Fruit fly (Drosophila melanogaster) whole organism, pupa: Measurements from ENCODE around the gene CG32428.

Experiments used
- CG10348 ChIP-seq: fragments of 200-800 bp; sonication (Bioruptor generic); IDR thresholded peaks from 2 replicates; pipeline ENCODE4 v1.3.6; 2022; ENCODE audit warnings: missing biosample characterization, missing genetic modification characterization
- CG12605 ChIP-seq: fragments of 200-800 bp; sonication (Bioruptor generic); IDR thresholded peaks from 2 replicates; pipeline ENCODE4 v1.3.6; 2022; ENCODE audit warnings: missing biosample characterization, missing genetic modification characterization
- CG13204 ChIP-seq: fragments of 200-800 bp; sonication (Bioruptor generic); optimal IDR thresholded peaks from 2 replicates; lab custom pipeline; 2018; ENCODE audit warnings: missing biosample characterization, mild to moderate bottlenecking, missing genetic modification characterization, moderate library complexity
- CG14655 ChIP-seq: fragments of 200-800 bp; sonication (Bioruptor generic); optimal IDR thresholded peaks from 3 replicates; lab custom pipeline; 2017; ENCODE audit warnings: mild to moderate bottlenecking, missing biosample characterization, missing genetic modification reagents, missing genetic modification characterization
- CG15710 ChIP-seq: fragments of 200-800 bp; sonication (Bioruptor generic); optimal IDR thresholded peaks from 2 replicates; lab custom pipeline; 2018; ENCODE audit warnings: missing biosample characterization, mild to moderate bottlenecking, missing genetic modification characterization, moderate library complexity
- CG17806 ChIP-seq: fragments of 200-800 bp; sonication (Bioruptor generic); optimal IDR thresholded peaks from 2 replicates; lab custom pipeline; 2018; ENCODE audit warnings: missing biosample characterization, mild to moderate bottlenecking, missing genetic modification characterization, moderate library complexity
- CG32121 ChIP-seq: fragments of 200-800 bp; sonication (Bioruptor generic); IDR thresholded peaks from 2 replicates; pipeline ENCODE4 v1.3.6; 2022; ENCODE audit warnings: missing biosample characterization, missing genetic modification characterization
- CG34367 ChIP-seq: fragments of 200-800 bp; sonication (Bioruptor generic); optimal IDR thresholded peaks from 2 replicates; lab custom pipeline; 2018; ENCODE audit warnings: missing biosample characterization, mild to moderate bottlenecking, missing genetic modification characterization
- CG4496 ChIP-seq: fragments of 200-800 bp; sonication (Bioruptor generic); IDR thresholded peaks from 3 replicates; pipeline ENCODE4 v1.3.6; 2022; ENCODE audit warnings: missing biosample characterization, missing genetic modification characterization
- CG8159 ChIP-seq: fragments of 200-800 bp; sonication (Bioruptor generic); optimal IDR thresholded peaks from 3 replicates; lab custom pipeline; 2018; ENCODE audit warnings: missing biosample characterization, mild to moderate bottlenecking, missing genetic modification characterization, moderate library complexity
- CG8301 ChIP-seq: fragments of 200-800 bp; sonication (Bioruptor generic); optimal IDR thresholded peaks from 2 replicates; lab custom pipeline; 2018; ENCODE audit warnings: missing biosample characterization, mild to moderate bottlenecking, missing genetic modification characterization
- CG9948 ChIP-seq: fragments of 200-800 bp; sonication (Bioruptor generic); optimal IDR thresholded peaks from 2 replicates; lab custom pipeline; 2018; ENCODE audit warnings: missing biosample characterization, mild to moderate bottlenecking, missing genetic modification characterization, moderate library complexity
- D1 ChIP-seq: fragments of 200-800 bp; sonication (Bioruptor generic); optimal IDR thresholded peaks from 2 replicates; lab custom pipeline; 2018; ENCODE audit warnings: missing biosample characterization, mild to moderate bottlenecking, missing genetic modification characterization, moderate library complexity
- EcR ChIP-seq: fragments of 200-800 bp; sonication (Bioruptor generic); optimal IDR thresholded peaks from 3 replicates; lab custom pipeline; 2019; ENCODE audit warnings: missing biosample characterization, missing genetic modification characterization, mild to moderate bottlenecking, moderate library complexity, missing genetic modification reagents
- Ets98B ChIP-seq: fragments of 200-800 bp; sonication (Bioruptor generic); IDR thresholded peaks from 2 replicates; pipeline ENCODE4 v1.3.6; 2022; ENCODE audit warnings: missing biosample characterization, missing genetic modification characterization
- Pif1A ChIP-seq: fragments of 200-800 bp; sonication (Bioruptor generic); optimal IDR thresholded peaks from 3 replicates; lab custom pipeline; 2016; ENCODE audit warnings: missing biosample characterization, missing genetic modification characterization
- Pif1B ChIP-seq: fragments of 200-800 bp; sonication (Bioruptor generic); optimal IDR thresholded peaks from 3 replicates; lab custom pipeline; 2016; ENCODE audit warnings: missing biosample characterization, missing genetic modification characterization
- Snoo ChIP-seq: fragments of 200-800 bp; sonication (Bioruptor generic); optimal IDR thresholded peaks from 3 replicates; lab custom pipeline; 2017; ENCODE audit warnings: missing biosample characterization, mild to moderate bottlenecking, missing genetic modification characterization, inconsistent platforms
- fd96Ca ChIP-seq: fragments of 200-800 bp; sonication (Bioruptor generic); IDR thresholded peaks from 3 replicates; pipeline ENCODE4 v1.3.6; 2022; ENCODE audit warnings: missing biosample characterization, missing genetic modification characterization
- gl ChIP-seq: fragments of 200-800 bp; sonication (Bioruptor generic); optimal IDR thresholded peaks from 2 replicates; lab custom pipeline; 2018; ENCODE audit warnings: missing biosample characterization, mild to moderate bottlenecking, missing genetic modification characterization
- rn ChIP-seq: fragments of 200-800 bp; sonication (Bioruptor generic); IDR thresholded peaks from 2 replicates; pipeline ENCODE4 v1.3.6; 2022; ENCODE audit warnings: missing biosample characterization, missing genetic modification characterization

CG32428 gene

DNA sequence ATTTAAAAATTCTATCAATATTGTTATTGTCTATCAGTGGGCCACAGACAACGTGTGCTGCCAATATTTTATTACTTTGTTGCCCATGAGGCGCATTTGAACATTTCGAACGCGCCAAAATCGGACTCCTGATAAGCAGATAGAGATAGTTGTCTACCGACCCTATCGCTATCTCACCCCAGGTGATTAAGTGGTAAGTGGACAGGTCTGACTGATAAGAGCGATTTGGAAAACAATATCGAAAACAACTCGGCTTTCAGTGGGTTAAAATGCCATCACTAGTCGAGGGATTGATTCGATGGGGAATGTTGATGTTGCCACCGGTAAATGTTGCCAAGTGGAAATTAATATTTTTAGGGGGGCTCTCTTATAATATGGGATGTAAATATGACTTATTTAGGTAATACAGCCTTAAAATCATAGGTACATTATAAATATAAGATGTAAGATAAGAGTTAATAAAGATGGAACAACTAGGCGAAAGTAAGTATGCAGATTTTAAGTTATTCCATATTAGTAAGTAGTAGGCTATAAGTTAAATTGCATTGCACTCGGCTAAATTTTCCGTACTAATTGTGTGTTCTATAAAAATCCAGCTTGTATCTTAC lies 18.1 kb upstream of the CG32428 start, which contains the start of gene ND-39:
ND-39 (plus strand) TSS at position 558 of the 608 bp plus-strand sequence.
- TF ChIP-seq rn (GFP tag; lab: Robert Waterston, UW) = no peak

DNA sequence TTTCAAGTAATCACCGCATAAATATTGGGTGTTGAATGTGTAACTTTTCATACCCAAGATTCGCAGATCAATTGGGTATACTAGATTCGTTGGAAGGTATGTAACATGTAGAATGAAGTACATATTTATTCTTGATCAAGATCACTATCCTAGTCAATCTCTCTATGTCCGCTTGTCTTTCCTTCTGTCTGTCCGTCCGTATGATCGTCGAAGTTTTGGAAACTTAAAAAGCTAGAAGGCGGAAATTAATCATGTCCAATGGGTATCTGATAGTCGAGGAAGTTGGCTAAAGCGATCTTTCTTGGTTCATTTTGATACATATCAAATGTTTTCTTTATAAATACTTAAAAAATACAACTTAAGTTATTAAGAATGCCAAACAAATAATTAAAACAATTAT lies 14.1 kb upstream of the CG32428 start:
- no peak for TF ChIP-seq CG10348 (GFP tag; lab: Robert Waterston, UW)
- no peak for TF ChIP-seq CG4496
- TF ChIP-seq Pif1A (GFP tag; lab: Kevin White, UChicago) = no peak
- no peak for TF ChIP-seq CG34367
- no peak for TF ChIP-seq D1 (tag; lab: Kevin White, UChicago)
- TF ChIP-seq CG32121 (GFP tag; lab: Robert Waterston, UW) = no peak
- no peak for TF ChIP-seq EcR (GFP tag; lab: Kevin White, UChicago)
- TF ChIP-seq Snoo (tag; lab: Kevin White, UChicago) = no peak
- no peak for TF ChIP-seq CG13204 (GFP tag; lab: Kevin White, UChicago)

DNA sequence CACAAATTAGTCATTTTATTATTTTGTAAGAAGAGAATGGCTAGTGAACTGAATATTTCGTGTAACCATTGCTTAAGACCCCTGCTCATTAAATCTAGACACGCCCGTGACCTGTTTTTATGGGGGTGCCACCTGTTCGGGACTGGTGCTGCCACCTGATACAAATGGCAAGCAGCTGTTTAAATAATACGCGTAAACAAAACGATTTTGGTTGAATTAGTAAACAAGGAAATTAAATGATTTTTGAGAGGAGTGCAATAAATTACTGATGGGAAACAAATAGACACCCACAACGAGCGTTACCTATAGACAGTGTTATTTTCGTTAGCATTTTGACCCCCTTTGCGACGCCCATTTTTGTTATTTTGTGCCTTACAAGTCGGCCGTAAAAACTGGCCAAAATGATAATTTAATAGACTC lies 1.3 kb upstream of the CG32428 start:
- TF ChIP-seq fd96Ca (no peak), Ets98B (GFP tag; lab: Robert Waterston, UW) (no peak), D1 (tag; lab: Kevin White, UChicago) (peak; percentile 75), CG9948 (peak; percentile 64), gl (tag; lab: Kevin White, UChicago) (peak; percentile 47), CG8159 (tag; lab: Kevin White, UChicago) (peak; percentile 80), CG14655 (GFP tag; lab: Kevin White, UChicago) (peak; percentile 83), CG12605 (GFP tag; lab: Robert Waterston, UW) (no peak), CG4496 (no peak), CG32121 (GFP tag; lab: Robert Waterston, UW) (no peak), CG34367 (peak; percentile 59), EcR (GFP tag; lab: Kevin White, UChicago) (no peak), Pif1B (GFP tag; lab: Kevin White, UChicago) (peak; percentile 83), rn (GFP tag; lab: Robert Waterston, UW) (no peak), CG17806 (tag; lab: Kevin White, UChicago) (peak; percentile 84), CG8301 (tag; lab: Kevin White, UChicago) (peak; percentile 81), CG15710 (tag; lab: Kevin White, UChicago) (peak; percentile 73), Pif1A (GFP tag; lab: Kevin White, UChicago) (peak; percentile 90), CG13204 (GFP tag; lab: Kevin White, UChicago) (no peak), Snoo (tag; lab: Kevin White, UChicago) (peak; percentile 83), CG10348 (GFP tag; lab: Robert Waterston, UW) (no peak)
- TF ChIP-seq, all 21 proteins: peak for 12

DNA sequence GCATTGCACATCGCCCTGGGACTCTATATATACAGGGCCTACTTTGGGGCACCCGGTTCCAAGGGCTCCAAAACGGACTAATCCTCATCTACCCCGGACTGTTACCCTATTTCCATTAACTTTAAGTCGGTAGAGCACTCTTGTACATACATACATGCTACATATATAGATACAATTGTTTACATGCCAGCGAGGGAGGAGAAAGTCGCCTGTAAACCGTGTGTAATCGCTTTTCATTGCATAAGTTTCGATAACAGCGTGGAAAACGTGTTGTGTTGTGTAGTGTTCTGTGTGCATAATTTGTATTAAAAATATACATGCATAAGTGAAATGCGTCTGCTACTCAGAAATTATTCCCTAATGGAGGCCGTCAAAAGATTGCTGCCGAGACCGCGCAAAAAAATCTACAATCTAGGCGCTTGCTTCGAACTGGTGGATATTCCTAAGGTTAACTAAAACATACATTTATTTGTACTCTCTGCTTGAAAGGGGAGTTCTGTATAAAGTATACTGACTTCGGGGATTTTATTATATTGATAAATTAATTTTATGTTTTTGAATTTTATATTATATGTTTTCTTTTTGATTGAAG lies 770 bp upstream of the CG32428 start, which contains the start of gene isoQC:
isoQC (plus strand) TSS at position 270 of the 592 bp plus-strand sequence.
- TF ChIP-seq CG14655 (GFP tag; lab: Kevin White, UChicago) (no peak), CG12605 (GFP tag; lab: Robert Waterston, UW) (no peak), CG15710 (tag; lab: Kevin White, UChicago) (no peak), CG13204 (GFP tag; lab: Kevin White, UChicago) (no peak), CG8301 (tag; lab: Kevin White, UChicago) (no peak), gl (tag; lab: Kevin White, UChicago) (no peak), Pif1B (GFP tag; lab: Kevin White, UChicago) (no peak), D1 (tag; lab: Kevin White, UChicago) (no peak), fd96Ca (no peak), CG4496 (no peak), CG10348 (GFP tag; lab: Robert Waterston, UW) (no peak), CG9948 (no peak), Ets98B (GFP tag; lab: Robert Waterston, UW) (no peak), CG17806 (tag; lab: Kevin White, UChicago) (no peak), CG32121 (GFP tag; lab: Robert Waterston, UW) (no peak), CG34367 (no peak), Pif1A (GFP tag; lab: Kevin White, UChicago) (no peak), rn (GFP tag; lab: Robert Waterston, UW) (no peak), EcR (GFP tag; lab: Kevin White, UChicago) (no peak), CG8159 (tag; lab: Kevin White, UChicago) (no peak)

DNA sequence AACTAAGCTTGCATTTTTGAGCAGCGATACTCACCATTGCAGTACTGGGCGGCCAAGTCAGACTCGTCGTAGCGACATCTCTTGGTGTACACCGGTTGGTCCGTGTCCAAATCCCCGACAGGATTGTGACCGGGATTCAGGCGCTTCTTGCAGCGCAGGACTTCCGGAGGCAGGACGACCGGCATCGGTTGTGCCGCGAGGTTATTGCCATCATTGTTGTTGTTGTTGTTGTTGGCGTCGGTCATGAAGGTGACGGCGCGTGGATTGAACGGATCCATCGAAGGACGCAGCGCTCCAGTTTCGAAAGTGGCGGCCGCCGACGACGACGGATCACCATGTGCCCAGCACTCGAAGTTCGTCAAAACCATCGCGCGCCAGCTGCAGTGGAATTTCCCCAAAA lies 916 bp downstream of the CG32428 start:
- TF ChIP-seq Pif1A (GFP tag; lab: Kevin White, UChicago) (no peak), EcR (GFP tag; lab: Kevin White, UChicago) (peak; percentile 33)
